Worm (Caenorhabditis elegans) whole organism, mixed stage, embryonic: ENCODE measurements around the gene F07F6.4.
A peak's percentile ranks its signal among the peaks of the same experiment; 100 is the strongest.

ENCODE experiments used
- M03D4.4 ChIP-seq: sonication (generic microtip); optimal IDR thresholded peaks from 2 replicates; lab custom pipeline; 2017; ENCODE audit warnings: mild to moderate bottlenecking, missing genetic modification characterization, missing compliant biosample characterization
- blmp-1 ChIP-seq: fragments of 150-350 bp; optimal IDR thresholded peaks from 2 replicates; lab custom pipeline; 2014; ENCODE audit warnings: missing biosample characterization, missing genetic modification characterization
- ceh-39 ChIP-seq: fragments of 150-350 bp; optimal IDR thresholded peaks from 2 replicates; lab custom pipeline; 2014; ENCODE audit warnings: missing biosample characterization, missing genetic modification characterization
- ceh-43 ChIP-seq: fragments of 200-800 bp; sonication (Bioruptor generic); optimal IDR thresholded peaks from 2 replicates; lab custom pipeline; 2018; ENCODE audit warnings: mild to moderate bottlenecking, missing genetic modification characterization, moderate library complexity, missing compliant biosample characterization
- ceh-83 ChIP-seq: fragments of 200-800 bp; sonication (Bioruptor generic); optimal IDR thresholded peaks from 2 replicates; lab custom pipeline; 2018; ENCODE audit warnings: mild to moderate bottlenecking, missing genetic modification characterization, missing compliant biosample characterization
- ces-1 ChIP-seq: fragments of 150-350 bp; optimal IDR thresholded peaks from 2 replicates; lab custom pipeline; 2014; ENCODE audit warnings: missing biosample characterization, missing genetic modification reagents, missing genetic modification characterization
- cnd-1 ChIP-seq: fragments of 200-800 bp; sonication (Bioruptor generic); optimal IDR thresholded peaks from 2 replicates; lab custom pipeline; 2018; ENCODE audit warnings: mild to moderate bottlenecking, missing genetic modification characterization, missing compliant biosample characterization
- drap-1 ChIP-seq: fragments of 200-800 bp; sonication (Bioruptor generic); optimal IDR thresholded peaks from 3 replicates; lab custom pipeline; 2018; ENCODE audit warnings: mild to moderate bottlenecking, missing genetic modification characterization, missing compliant biosample characterization
- elt-1 ChIP-seq: sonication (generic microtip); optimal IDR thresholded peaks from 2 replicates; lab custom pipeline; 2017; ENCODE audit warnings: missing genetic modification characterization, mild to moderate bottlenecking, missing compliant biosample characterization, antibody characterized with exemption, moderate library complexity, borderline replicate concordance; ENCODE audit not compliant: insufficient read depth
- flh-1 ChIP-seq: fragments of 200-800 bp; sonication (Bioruptor generic); optimal IDR thresholded peaks from 2 replicates; lab custom pipeline; 2018; ENCODE audit warnings: mild to moderate bottlenecking, missing genetic modification characterization, moderate library complexity, missing compliant biosample characterization
- ham-2 ChIP-seq: fragments of 200-800 bp; sonication (Bioruptor generic); optimal IDR thresholded peaks from 2 replicates; lab custom pipeline; 2018; ENCODE audit warnings: mild to moderate bottlenecking, missing genetic modification characterization, missing compliant biosample characterization
- hlh-1 ChIP-seq: fragments of 150-350 bp; optimal IDR thresholded peaks from 2 replicates; lab custom pipeline; 2014; ENCODE audit warnings: missing biosample characterization, missing genetic modification reagents, missing genetic modification characterization
- lin-13 ChIP-seq: fragments of 150-350 bp; optimal IDR thresholded peaks from 2 replicates; lab custom pipeline; 2014; ENCODE audit warnings: missing biosample characterization, missing genetic modification characterization
- lin-32 ChIP-seq: fragments of 200-800 bp; sonication (Bioruptor generic); optimal IDR thresholded peaks from 2 replicates; lab custom pipeline; 2018; ENCODE audit warnings: mild to moderate bottlenecking, missing genetic modification characterization, missing compliant biosample characterization
- lsy-2 ChIP-seq: fragments of 150-350 bp; optimal IDR thresholded peaks from 2 replicates; lab custom pipeline; 2014; ENCODE audit warnings: missing biosample characterization, missing genetic modification characterization
- mab-5 ChIP-seq: fragments of 150-350 bp; optimal IDR thresholded peaks from 2 replicates; lab custom pipeline; 2014; ENCODE audit warnings: missing biosample characterization, missing genetic modification characterization
- mep-1 ChIP-seq: fragments of 150-350 bp; optimal IDR thresholded peaks from 2 replicates; lab custom pipeline; 2017; ENCODE audit warnings: missing biosample characterization, missing genetic modification reagents, missing genetic modification characterization, inconsistent platforms
- mls-2 ChIP-seq: sonication (generic microtip); optimal IDR thresholded peaks from 2 replicates; lab custom pipeline; 2016; ENCODE audit warnings: mild to moderate bottlenecking, missing genetic modification characterization, moderate library complexity, missing compliant biosample characterization
- nhr-12 ChIP-seq: fragments of 150-350 bp; optimal IDR thresholded peaks from 2 replicates; lab custom pipeline; 2014; ENCODE audit warnings: missing biosample characterization, missing genetic modification characterization
- nhr-2 ChIP-seq: fragments of 150-350 bp; optimal IDR thresholded peaks from 2 replicates; lab custom pipeline; 2014; ENCODE audit warnings: missing biosample characterization, missing genetic modification characterization
- nhr-237 ChIP-seq: fragments of 150-350 bp; optimal IDR thresholded peaks from 2 replicates; lab custom pipeline; 2014; ENCODE audit warnings: missing biosample characterization, missing genetic modification characterization
- pha-4 ChIP-seq: fragments of 150-350 bp; optimal IDR thresholded peaks from 2 replicates; lab custom pipeline; 2018; ENCODE audit warnings: missing biosample characterization, missing genetic modification reagents, missing genetic modification characterization
- sem-2 ChIP-seq: fragments of 200-800 bp; sonication (Bioruptor generic); optimal IDR thresholded peaks from 2 replicates; lab custom pipeline; 2018; ENCODE audit warnings: mild to moderate bottlenecking, missing genetic modification characterization, missing compliant biosample characterization
- snpc-4 ChIP-seq: fragments of 150-350 bp; optimal IDR thresholded peaks from 2 replicates; lab custom pipeline; 2014; ENCODE audit warnings: missing biosample characterization, missing genetic modification characterization
- tbx-8 ChIP-seq: fragments of 200-800 bp; sonication (Bioruptor generic); optimal IDR thresholded peaks from 2 replicates; lab custom pipeline; 2018; ENCODE audit warnings: mild to moderate bottlenecking, missing genetic modification characterization, moderate library complexity, missing compliant biosample characterization
- unc-120 ChIP-seq: sonication (generic microtip); optimal IDR thresholded peaks from 2 replicates; lab custom pipeline; 2017; ENCODE audit warnings: missing genetic modification characterization, missing compliant biosample characterization; ENCODE audit not compliant: poor library complexity, severe bottlenecking
- unc-39 ChIP-seq: fragments of 150-350 bp; optimal IDR thresholded peaks from 2 replicates; lab custom pipeline; 2014; ENCODE audit warnings: missing biosample characterization, missing genetic modification characterization
- unc-62 ChIP-seq: fragments of 150-350 bp; optimal IDR thresholded peaks from 2 replicates; lab custom pipeline; 2014; ENCODE audit warnings: missing biosample characterization, missing genetic modification reagents, missing genetic modification characterization
- zip-8 ChIP-seq: fragments of 150-350 bp; optimal IDR thresholded peaks from 2 replicates; lab custom pipeline; 2014; ENCODE audit warnings: missing biosample characterization, missing genetic modification characterization

The F07F6.4 gene

DNA sequence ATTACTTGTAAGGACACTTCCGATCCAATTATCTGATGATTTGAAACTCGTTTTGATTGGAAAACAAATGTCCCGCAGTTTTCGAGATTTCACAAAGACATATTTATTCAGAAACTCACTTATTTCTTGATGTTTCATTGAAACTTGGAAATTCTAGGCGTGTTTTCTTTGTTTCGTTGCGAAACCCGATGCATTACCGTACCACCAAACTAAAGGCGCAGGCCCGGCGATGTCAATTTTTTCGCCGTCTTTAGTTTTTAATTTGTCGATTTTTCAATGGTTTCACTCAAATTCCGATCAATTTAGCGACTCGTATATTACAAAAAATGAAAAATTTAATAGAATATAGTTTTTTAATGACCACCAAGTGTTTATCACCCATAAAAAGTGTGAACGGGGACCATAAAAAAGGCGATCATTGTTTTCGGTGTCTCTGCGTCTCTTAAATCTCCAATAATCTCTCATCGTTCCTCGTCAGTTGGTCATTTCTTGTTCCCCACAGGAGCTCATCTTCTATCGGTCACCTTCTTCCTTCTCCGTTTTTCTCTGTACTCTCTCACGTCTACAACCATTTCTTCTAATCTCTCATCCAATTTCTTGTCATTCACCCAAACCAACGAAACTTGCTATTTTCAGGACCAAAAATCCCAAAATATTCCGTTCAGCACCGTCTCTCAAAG lies 36.5 kb upstream of the F07F6.4 start, which contains the start of gene clr-1:
Gene clr-1 (plus strand): TSS at position 630 of the 680 bp plus-strand sequence.
- TF ChIP-seq unc-120 (tag; lab: Kevin White, UChicago) (peak; percentile 27), hlh-1 (tag; lab: Kevin White, UChicago) (peak; percentile 74), ceh-39 (tag; lab: Kevin White, UChicago) (no peak)

DNA sequence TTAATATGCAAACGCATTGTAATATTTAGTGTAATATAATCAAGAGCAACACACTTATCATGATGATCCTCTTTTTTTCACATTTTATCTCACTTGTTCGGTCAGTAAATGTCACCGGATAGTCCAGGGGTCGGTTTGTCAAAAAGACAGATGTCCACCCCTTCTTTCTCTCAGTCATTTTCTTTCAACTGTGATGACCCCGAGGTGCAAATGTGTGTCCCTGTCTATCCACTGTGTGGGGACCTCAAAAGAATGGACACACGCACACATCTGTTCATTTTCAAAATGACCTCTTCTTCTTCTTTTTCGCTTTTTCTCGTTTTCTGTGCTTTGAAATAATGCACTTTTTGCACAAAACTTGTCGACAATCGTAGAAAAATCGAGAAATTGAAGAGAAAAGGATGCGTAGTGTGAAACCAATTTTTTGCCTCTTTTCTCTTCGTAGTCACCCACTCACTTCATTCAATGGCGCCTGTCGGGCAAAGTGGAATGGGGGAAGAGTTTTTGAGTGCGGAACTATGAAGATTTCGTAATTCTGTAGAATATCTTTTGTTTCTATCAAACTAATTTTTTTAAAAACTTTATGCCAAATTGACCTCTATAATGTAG lies 34.4 kb upstream of the F07F6.4 start:
- TF ChIP-seq cnd-1 (tag; lab: Kevin White, UChicago) = peak; percentile 41
- TF ChIP-seq unc-120 (tag; lab: Kevin White, UChicago) = no peak
- TF ChIP-seq lsy-2 (tag; lab: Kevin White, UChicago) = no peak
- no peak for TF ChIP-seq sem-2 (GFP tag; lab: Kevin White, UChicago)
- TF ChIP-seq unc-39 (tag; lab: Kevin White, UChicago) = no peak
- TF ChIP-seq ham-2 (GFP tag; lab: Kevin White, UChicago) = no peak
- TF ChIP-seq lin-32 (GFP tag; lab: Kevin White, UChicago) = peak; percentile 24
- TF ChIP-seq hlh-1 (tag; lab: Kevin White, UChicago) = peak; percentile 47
- TF ChIP-seq lin-13 = no peak
- no peak for TF ChIP-seq mls-2 (tag; lab: Kevin White, UChicago)
- TF ChIP-seq M03D4.4 (tag; lab: Kevin White, UChicago) = no peak
- no peak for TF ChIP-seq pha-4 (tag; lab: Kevin White, UChicago)
- peak; percentile 98 for TF ChIP-seq nhr-2
- no peak for TF ChIP-seq nhr-12 (tag; lab: Kevin White, UChicago)

DNA sequence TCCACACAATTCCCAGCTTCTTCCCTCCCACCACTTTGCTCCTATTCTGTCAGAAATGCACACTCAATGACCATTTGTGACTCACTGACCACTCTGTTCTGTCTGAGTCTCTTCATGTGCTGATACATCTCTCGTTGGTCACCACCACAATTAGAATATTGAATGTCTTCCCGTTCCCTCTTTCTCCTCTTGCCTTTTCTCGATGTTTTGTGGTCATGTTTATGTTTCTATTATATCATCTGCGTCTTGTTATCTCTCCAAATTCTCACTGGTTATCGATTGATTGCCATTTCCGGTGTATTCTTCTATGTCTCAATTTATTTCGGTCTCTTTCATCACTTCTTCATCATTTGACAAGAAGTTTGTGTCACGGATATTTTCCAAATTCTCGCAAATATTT lies 31.5 kb upstream of the F07F6.4 start:
- peak; percentile 46 for TF ChIP-seq mls-2 (tag; lab: Kevin White, UChicago)
- TF ChIP-seq ces-1 (GFP tag; lab: Kevin White, UChicago) = peak; percentile 74
- no peak for TF ChIP-seq nhr-2
- no peak for TF ChIP-seq hlh-1 (tag; lab: Kevin White, UChicago)
- no peak for TF ChIP-seq elt-1 (tag; lab: Kevin White, UChicago)
- TF ChIP-seq mep-1 = peak; percentile 37
- TF ChIP-seq unc-62 (GFP tag; lab: Kevin White, UChicago) = peak; percentile 14
- no peak for TF ChIP-seq mab-5

DNA sequence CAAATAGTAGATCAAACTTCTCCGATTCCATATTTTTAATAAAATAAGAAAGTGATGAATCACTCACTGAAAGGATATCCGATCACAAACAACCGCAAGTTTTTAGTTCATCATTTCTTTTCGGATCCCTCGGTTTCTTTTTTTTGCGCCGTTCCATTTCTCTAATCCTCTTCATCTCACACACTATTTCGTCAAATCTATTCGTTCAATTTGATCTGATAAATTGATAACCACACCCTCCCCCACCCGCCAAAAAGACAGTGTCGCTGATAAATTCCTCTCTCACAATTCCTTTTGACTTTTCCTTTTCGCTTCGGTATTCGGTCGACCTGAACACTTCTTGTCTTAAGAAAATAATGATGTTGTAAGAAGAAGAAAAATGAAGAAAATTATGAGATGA lies 30.2 kb upstream of the F07F6.4 start:
- TF ChIP-seq drap-1 = no peak
- no peak for TF ChIP-seq flh-1 (GFP tag; lab: Kevin White, UChicago)
- TF ChIP-seq ham-2 (GFP tag; lab: Kevin White, UChicago) = no peak
- no peak for TF ChIP-seq blmp-1
- TF ChIP-seq tbx-8 (GFP tag; lab: Kevin White, UChicago) = no peak
- TF ChIP-seq, all 35 proteins: peak for 0

DNA sequence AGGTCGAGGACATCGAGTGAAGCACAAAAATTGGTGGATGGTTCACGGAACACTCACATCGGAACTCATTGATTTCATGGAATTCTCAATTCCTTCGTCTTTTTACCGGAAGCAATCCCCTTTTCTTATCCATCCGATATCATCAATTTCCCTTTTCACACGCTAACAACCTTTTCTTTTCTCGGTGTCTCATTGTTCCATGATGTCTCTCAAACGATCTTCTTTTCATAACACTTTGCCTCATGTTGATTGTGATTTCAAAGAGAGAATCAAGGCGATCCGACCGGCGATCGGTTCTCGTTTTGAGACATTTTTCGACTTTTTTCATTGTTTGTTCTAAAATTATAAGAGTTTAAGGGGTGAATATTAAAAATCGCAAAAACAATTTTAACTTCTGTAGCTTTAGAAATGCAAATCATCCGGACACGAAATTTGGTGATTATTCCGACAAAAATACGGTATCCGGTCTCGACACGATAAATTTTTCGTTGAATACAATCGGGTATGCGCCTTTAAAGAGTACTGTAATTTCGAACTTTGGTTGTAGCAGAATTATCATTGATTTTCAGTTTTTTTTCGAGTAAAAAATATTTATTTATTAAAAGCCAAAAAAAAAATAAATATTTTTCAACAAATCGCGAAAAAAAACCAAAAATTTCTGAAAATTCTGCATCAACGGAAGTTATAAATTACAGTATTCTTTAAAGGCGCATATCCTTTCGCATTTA lies 29.5 kb upstream of the F07F6.4 start:
- TF ChIP-seq mep-1 = no peak
- TF ChIP-seq blmp-1 = peak; percentile 61
- TF ChIP-seq hlh-1 (tag; lab: Kevin White, UChicago) = no peak

DNA sequence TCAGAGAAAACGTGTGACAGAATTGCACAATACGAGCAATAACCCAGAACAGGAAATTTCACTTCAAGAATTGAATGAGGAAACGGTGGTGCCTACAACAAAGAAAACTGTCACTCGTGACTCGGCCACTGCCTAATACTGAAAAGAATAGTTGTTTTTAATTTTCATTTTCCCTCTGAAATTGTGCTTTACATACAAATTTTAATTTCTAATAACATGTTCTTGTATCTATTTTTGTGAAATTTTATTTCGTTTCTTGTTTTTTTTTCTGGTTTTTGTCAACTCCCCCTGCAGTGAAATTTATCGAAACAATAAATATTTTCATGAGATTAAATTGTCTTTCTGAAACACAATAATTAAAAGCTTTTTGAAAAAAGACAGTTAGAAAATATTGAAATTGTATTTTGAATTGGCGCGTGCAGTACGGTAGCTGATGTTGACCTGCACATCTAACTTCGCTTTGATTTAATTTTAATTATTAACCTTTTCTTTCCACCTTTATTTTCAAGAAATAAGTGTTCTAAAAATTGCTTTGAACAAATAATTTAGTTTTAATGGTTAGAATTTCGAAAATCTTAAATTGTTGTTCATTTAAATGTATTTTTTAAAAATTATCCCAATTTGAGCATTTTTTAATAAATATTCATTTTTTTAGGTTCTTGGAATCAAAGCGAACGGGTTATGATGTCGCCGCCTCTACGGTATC lies 26.4 kb upstream of the F07F6.4 start, which contains the start of gene daz-1:
Gene daz-1 (plus strand): TSS at position 656 of the 706 bp plus-strand sequence.
- TF ChIP-seq mep-1 (no peak), blmp-1 (no peak), nhr-237 (tag; lab: Kevin White, UChicago) (no peak), zip-8 (tag; lab: Kevin White, UChicago) (no peak), flh-1 (GFP tag; lab: Kevin White, UChicago) (no peak), ceh-83 (GFP tag; lab: Kevin White, UChicago) (no peak), M03D4.4 (tag; lab: Kevin White, UChicago) (no peak), drap-1 (no peak), nhr-2 (no peak), lin-32 (GFP tag; lab: Kevin White, UChicago) (no peak), tbx-8 (GFP tag; lab: Kevin White, UChicago) (no peak), snpc-4 (no peak), unc-120 (tag; lab: Kevin White, UChicago) (no peak), ceh-43 (GFP tag; lab: Kevin White, UChicago) (no peak), mls-2 (tag; lab: Kevin White, UChicago) (no peak), mab-5 (no peak), nhr-12 (tag; lab: Kevin White, UChicago) (no peak), ces-1 (GFP tag; lab: Kevin White, UChicago) (no peak)
